Fruit fly (Drosophila melanogaster) whole organism, embryonic: Measurements from ENCODE around the gene mio.

Experiments
- Bteb2 ChIP-seq: fragments of 200-800 bp; sonication (Bioruptor generic); optimal IDR thresholded peaks from 2 replicates; lab custom pipeline; 2016; ENCODE audit warnings: missing biosample characterization, missing genetic modification characterization
- CG10565 ChIP-seq: fragments of 200-800 bp; sonication (Bioruptor generic); optimal IDR thresholded peaks from 3 replicates; lab custom pipeline; 2016; ENCODE audit warnings: missing biosample characterization, mild to moderate bottlenecking, missing genetic modification characterization
- CG11723 ChIP-seq: fragments of 200-800 bp; sonication (Bioruptor generic); optimal IDR thresholded peaks from 2 replicates; lab custom pipeline; 2017; ENCODE audit warnings: missing biosample characterization, mild to moderate bottlenecking, missing genetic modification characterization
- CG12155 ChIP-seq: fragments of 200-800 bp; sonication (Bioruptor generic); optimal IDR thresholded peaks from 3 replicates; lab custom pipeline; 2016; ENCODE audit warnings: missing biosample characterization, missing genetic modification characterization
- CG1233 ChIP-seq: fragments of 200-800 bp; sonication (Bioruptor generic); optimal IDR thresholded peaks from 4 replicates; lab custom pipeline; 2018; ENCODE audit warnings: missing biosample characterization, mild to moderate bottlenecking, missing genetic modification characterization
- CG12769 ChIP-seq: fragments of 200-800 bp; sonication (Bioruptor generic); optimal IDR thresholded peaks from 2 replicates; lab custom pipeline; 2019; ENCODE audit warnings: missing biosample characterization, mild to moderate bottlenecking, missing genetic modification characterization, moderate library complexity
- CG13424 ChIP-seq: fragments of 200-800 bp; sonication (Bioruptor generic); optimal IDR thresholded peaks from 2 replicates; lab custom pipeline; 2019; ENCODE audit warnings: missing biosample characterization, mild to moderate bottlenecking, missing genetic modification characterization, moderate library complexity
- CG13775 ChIP-seq: fragments of 200-800 bp; sonication (Bioruptor generic); optimal IDR thresholded peaks from 3 replicates; lab custom pipeline; 2017; ENCODE audit warnings: missing biosample characterization, mild to moderate bottlenecking, missing genetic modification characterization
- CG15514 ChIP-seq: fragments of 200-800 bp; sonication (Bioruptor generic); optimal IDR thresholded peaks from 3 replicates; lab custom pipeline; 2017; ENCODE audit warnings: missing biosample characterization, missing genetic modification characterization, mild to moderate bottlenecking, moderate library complexity, missing genetic modification reagents
- CG18011 ChIP-seq: fragments of 200-800 bp; sonication (Bioruptor generic); optimal IDR thresholded peaks from 2 replicates; lab custom pipeline; 2017; ENCODE audit warnings: missing biosample characterization, missing genetic modification characterization, mild to moderate bottlenecking, moderate library complexity, missing genotype
- CG3065 ChIP-seq: fragments of 200-800 bp; sonication (Bioruptor generic); optimal IDR thresholded peaks from 2 replicates; lab custom pipeline; 2016; ENCODE audit warnings: missing biosample characterization, missing genetic modification characterization
- CG31441 ChIP-seq: fragments of 200-800 bp; sonication (Bioruptor generic); IDR thresholded peaks from 2 replicates; pipeline ENCODE4 v1.3.6; 2022; ENCODE audit warnings: missing biosample characterization, missing genetic modification characterization
- CG3163 ChIP-seq: fragments of 200-800 bp; sonication (Bioruptor generic); optimal IDR thresholded peaks from 3 replicates; lab custom pipeline; 2016; ENCODE audit warnings: missing biosample characterization, missing genetic modification characterization
- CG4730 ChIP-seq: fragments of 200-800 bp; sonication (Bioruptor generic); IDR thresholded peaks from 2 replicates; pipeline ENCODE4 v1.3.6; 2022; ENCODE audit warnings: missing biosample characterization, missing genetic modification characterization
- CG6689 ChIP-seq: fragments of 200-800 bp; sonication (Bioruptor generic); IDR thresholded peaks from 2 replicates; pipeline ENCODE4 v1.3.6; 2022; ENCODE audit warnings: missing biosample characterization, missing genetic modification characterization
- CG7271 ChIP-seq: fragments of 200-800 bp; sonication (Bioruptor generic); optimal IDR thresholded peaks from 2 replicates; lab custom pipeline; 2018; ENCODE audit warnings: missing biosample characterization, mild to moderate bottlenecking, missing genetic modification characterization, moderate library complexity
- CoRest ChIP-seq: fragments of 200-800 bp; sonication (Bioruptor generic); optimal IDR thresholded peaks from 3 replicates; lab custom pipeline; 2018; ENCODE audit warnings: missing biosample characterization, mild to moderate bottlenecking, missing genetic modification characterization, moderate library complexity
- E2f2 ChIP-seq: fragments of 200-800 bp; sonication (Bioruptor generic); IDR thresholded peaks from 2 replicates; pipeline ENCODE4 v1.3.6; 2022; ENCODE audit warnings: missing biosample characterization, missing genetic modification characterization
- Eip74EF ChIP-seq, 2 experiments: fragments of 200-800 bp in 1 of 2; fragments of >200 bp in 1 of 2; sonication (Bioruptor generic) in 1 of 2; optimal IDR thresholded peaks; 2 replicates each; lab custom pipeline; 2017 to 2019; ENCODE audit warnings: missing biosample characterization in 2 of 2, missing genetic modification characterization in 2 of 2, mild to moderate bottlenecking in 1 of 2, moderate library complexity in 1 of 2
- HLH3B ChIP-seq: fragments of 200-800 bp; sonication (Bioruptor generic); IDR thresholded peaks from 2 replicates; pipeline ENCODE4 v1.3.6; 2022; ENCODE audit warnings: missing biosample characterization, missing genetic modification characterization
- Hmx ChIP-seq: fragments of 200-800 bp; sonication (Bioruptor generic); optimal IDR thresholded peaks from 2 replicates; lab custom pipeline; 2016; ENCODE audit warnings: missing biosample characterization, missing genetic modification characterization
- Lhr ChIP-seq: fragments of 200-800 bp; sonication (Bioruptor generic); optimal IDR thresholded peaks from 3 replicates; lab custom pipeline; 2017; ENCODE audit warnings: mild to moderate bottlenecking, missing biosample characterization, missing genetic modification reagents, missing genetic modification characterization
- Mrtf ChIP-seq: fragments of 200-800 bp; sonication (Bioruptor generic); IDR thresholded peaks from 3 replicates; pipeline ENCODE4 v1.3.6; 2022; ENCODE audit warnings: missing biosample characterization, missing genetic modification characterization
- Oli ChIP-seq: fragments of 200-800 bp; sonication (Bioruptor generic); optimal IDR thresholded peaks from 2 replicates; lab custom pipeline; 2018; ENCODE audit warnings: missing biosample characterization, mild to moderate bottlenecking, missing genetic modification characterization, moderate library complexity
- Stat92E ChIP-seq, 3 experiments: fragments of >200 bp in 2 of 3; fragments of 200-800 bp in 1 of 3; sonication (Bioruptor generic) in 1 of 3; optimal IDR thresholded peaks; 2 replicates each; lab custom pipeline; 2017 to 2019; ENCODE audit warnings: missing biosample characterization in 3 of 3, missing genetic modification characterization in 3 of 3, mild to moderate bottlenecking in 1 of 3, moderate library complexity in 1 of 3
- ab ChIP-seq: fragments of 200-800 bp; sonication (Bioruptor generic); optimal IDR thresholded peaks from 2 replicates; lab custom pipeline; 2016; ENCODE audit warnings: missing biosample characterization, missing genetic modification characterization
- amos ChIP-seq: fragments of 200-800 bp; sonication (Bioruptor generic); IDR thresholded peaks from 2 replicates; pipeline ENCODE4 v1.3.6; 2022; ENCODE audit warnings: missing biosample characterization, missing genetic modification characterization; ENCODE audit not compliant: partially characterized antibody
- ap ChIP-seq: fragments of 200-800 bp; sonication (Bioruptor generic); IDR thresholded peaks from 2 replicates; pipeline ENCODE4 v1.3.6; 2022; ENCODE audit warnings: missing biosample characterization, missing genetic modification characterization
- az2 ChIP-seq: fragments of 200-800 bp; sonication (Bioruptor generic); optimal IDR thresholded peaks from 3 replicates; lab custom pipeline; 2016; ENCODE audit warnings: missing biosample characterization, missing genetic modification characterization
- bcd ChIP-seq: fragments of 200-800 bp; sonication (Bioruptor generic); optimal IDR thresholded peaks from 2 replicates; lab custom pipeline; 2017; ENCODE audit warnings: missing biosample characterization, mild to moderate bottlenecking, missing genetic modification characterization
- dmrt11E ChIP-seq: fragments of 200-800 bp; sonication (Bioruptor generic); optimal IDR thresholded peaks from 3 replicates; lab custom pipeline; 2018; ENCODE audit warnings: missing biosample characterization, mild to moderate bottlenecking, missing genetic modification characterization, moderate library complexity
- eve ChIP-seq, 2 experiments: fragments of >200 bp; optimal IDR thresholded peaks; 2 replicates each; lab custom pipeline; 2017; ENCODE audit warnings: missing biosample characterization in 2 of 2, missing genetic modification characterization in 2 of 2
- ewg ChIP-seq: fragments of 200-800 bp; sonication (Bioruptor generic); optimal IDR thresholded peaks from 3 replicates; lab custom pipeline; 2017; ENCODE audit warnings: mild to moderate bottlenecking, missing biosample characterization, missing genetic modification reagents, missing genetic modification characterization
- exex ChIP-seq: fragments of 200-800 bp; sonication (Bioruptor generic); optimal IDR thresholded peaks from 4 replicates; lab custom pipeline; 2018; ENCODE audit warnings: missing biosample characterization, mild to moderate bottlenecking, missing genetic modification characterization, moderate library complexity
- fd96Cb ChIP-seq: fragments of 200-800 bp; sonication (Bioruptor generic); optimal IDR thresholded peaks from 2 replicates; lab custom pipeline; 2018; ENCODE audit warnings: missing biosample characterization, mild to moderate bottlenecking, missing genetic modification characterization, moderate library complexity
- ham ChIP-seq: fragments of 200-800 bp; sonication (Bioruptor generic); IDR thresholded peaks from 2 replicates; pipeline ENCODE4 v1.3.6; 2022; ENCODE audit warnings: missing biosample characterization, missing genetic modification characterization
- jumu ChIP-seq: fragments of 200-800 bp; sonication (Bioruptor generic); optimal IDR thresholded peaks from 3 replicates; lab custom pipeline; 2016; ENCODE audit warnings: missing biosample characterization, missing genetic modification characterization
- kni ChIP-seq: fragments of 200-800 bp; sonication (Bioruptor generic); optimal IDR thresholded peaks from 3 replicates; lab custom pipeline; 2017; ENCODE audit warnings: mild to moderate bottlenecking, missing biosample characterization, missing genetic modification reagents, missing genetic modification characterization
- lmd ChIP-seq: fragments of 200-800 bp; sonication (Bioruptor generic); IDR thresholded peaks from 2 replicates; pipeline ENCODE4 v1.3.6; 2022; ENCODE audit warnings: missing biosample characterization, missing genetic modification characterization
- maf-S ChIP-seq: fragments of 200-800 bp; sonication (Bioruptor generic); optimal IDR thresholded peaks from 2 replicates; lab custom pipeline; 2016; ENCODE audit warnings: missing biosample characterization, missing genetic modification characterization
- otp ChIP-seq: fragments of 200-800 bp; sonication (Bioruptor generic); IDR thresholded peaks from 3 replicates; pipeline ENCODE4, ENCODE4 v1.3.6; 2022; ENCODE audit warnings: missing biosample characterization, missing genetic modification characterization
- run ChIP-seq: fragments of 200-800 bp; sonication (Bioruptor generic); optimal IDR thresholded peaks from 3 replicates; lab custom pipeline; 2018; ENCODE audit warnings: missing biosample characterization, mild to moderate bottlenecking, missing genetic modification characterization
- schlank ChIP-seq: fragments of 200-800 bp; sonication (Bioruptor generic); optimal IDR thresholded peaks from 2 replicates; lab custom pipeline; 2018; ENCODE audit warnings: missing biosample characterization, mild to moderate bottlenecking, missing genetic modification characterization
- sens-2 ChIP-seq: fragments of 200-800 bp; sonication (Bioruptor generic); IDR thresholded peaks from 2 replicates; pipeline ENCODE4 v1.3.6; 2022; ENCODE audit warnings: missing biosample characterization, missing genetic modification characterization
- sqz ChIP-seq: fragments of 200-800 bp; sonication (Bioruptor generic); optimal IDR thresholded peaks from 3 replicates; lab custom pipeline; 2018; ENCODE audit warnings: missing biosample characterization, mild to moderate bottlenecking, missing genetic modification characterization
- tio ChIP-seq: fragments of 200-800 bp; sonication (Bioruptor generic); optimal IDR thresholded peaks from 2 replicates; lab custom pipeline; 2017; ENCODE audit warnings: missing biosample characterization, missing genetic modification characterization, inconsistent platforms
- vvl ChIP-seq: fragments of 200-800 bp; sonication (Bioruptor generic); IDR thresholded peaks from 2 replicates; pipeline ENCODE4 v1.3.6; 2022; ENCODE audit warnings: missing biosample characterization, missing genetic modification characterization
- wek ChIP-seq: fragments of 200-800 bp; sonication (Bioruptor generic); optimal IDR thresholded peaks from 3 replicates; lab custom pipeline; 2018; ENCODE audit warnings: missing biosample characterization, mild to moderate bottlenecking, missing genetic modification characterization, moderate library complexity
- wor ChIP-seq: fragments of 200-800 bp; sonication (Bioruptor generic); IDR thresholded peaks from 2 replicates; pipeline ENCODE4 v1.3.6; 2022; ENCODE audit warnings: missing biosample characterization, missing genetic modification characterization

mio gene

DNA sequence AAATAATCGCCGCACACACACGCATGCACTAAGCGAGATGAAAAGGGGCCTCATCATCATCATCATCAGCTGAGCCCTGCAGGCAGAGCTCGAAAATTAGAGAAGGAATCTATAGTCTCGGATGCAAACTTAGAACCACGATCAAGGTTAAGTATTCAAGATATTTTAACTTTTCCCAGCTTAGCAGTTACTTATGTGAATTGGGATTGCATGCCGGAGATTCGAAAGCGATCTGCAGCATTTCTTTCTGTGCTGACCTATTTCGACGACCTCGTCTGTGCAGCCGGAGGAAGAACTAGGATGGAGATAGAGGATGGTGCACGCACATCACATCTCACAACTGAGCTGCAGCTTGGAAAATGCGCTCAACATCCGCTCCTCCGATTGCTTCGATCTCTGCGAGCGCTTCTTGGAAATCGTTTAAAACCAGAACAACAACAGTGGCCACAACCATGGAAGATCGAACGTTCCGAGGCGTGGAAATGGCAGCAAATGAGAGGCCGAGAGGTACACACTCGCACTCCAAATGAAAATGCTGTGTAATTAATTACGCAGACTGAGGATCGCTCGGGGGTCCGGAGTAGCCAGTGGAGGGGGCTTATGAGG lies 34.3 kb upstream of the mio start (continued):
- TF ChIP-seq Stat92E (GFP tag; optimal IDR thresholded peaks at IDR 0.05; lab: Kevin White, UChicago) (peak in 1 of 3 experiments; percentile 94), CG15514 (GFP tag; lab: Kevin White, UChicago) (no peak), otp (GFP tag; lab: Robert Waterston, UW) (peak; percentile 86), Oli (peak; percentile 62), ab (GFP tag; lab: Kevin White, UChicago) (no peak), fd96Cb (tag; lab: Kevin White, UChicago) (peak; percentile 71), exex (no peak), ap (GFP tag; lab: Robert Waterston, UW) (no peak), ham (GFP tag; lab: Robert Waterston, UW) (no peak), CG11723 (peak; percentile 20), kni (GFP tag; lab: Kevin White, UChicago) (peak; percentile 20), vvl (GFP tag; lab: Robert Waterston, UW) (peak; percentile 75), schlank (tag; lab: Kevin White, UChicago) (no peak), lmd (GFP tag; lab: Robert Waterston, UW) (no peak), wor (GFP tag; lab: Robert Waterston, UW) (no peak), CG6689 (peak; percentile 79), CG12769 (tag; lab: Kevin White, UChicago) (no peak), CG31441 (GFP tag; lab: Robert Waterston, UW) (peak; percentile 81), sens-2 (peak; percentile 68; the same call in 1 of the 2 replicates), bcd (GFP tag; lab: Kevin White, UChicago) (peak; percentile 34), ewg (GFP tag; lab: Kevin White, UChicago) (no peak), CG3163 (GFP tag; lab: Kevin White, UChicago) (no peak), sqz (peak; percentile 36), Hmx (GFP tag; lab: Kevin White, UChicago) (no peak), Lhr (peak; percentile 35), CG18011 (GFP tag; lab: Kevin White, UChicago) (no peak), Eip74EF (GFP tag; optimal IDR thresholded peaks at IDR 0.05; lab: Kevin White, UChicago) (no peak), HLH3B (GFP tag; lab: Robert Waterston, UW) (no peak; the same call in 1 of the 2 replicates), CG13775 (peak; percentile 72), CG1233 (peak; percentile 62), run (tag; lab: Kevin White, UChicago) (no peak), Mrtf (GFP tag; lab: Robert Waterston, UW) (0 out of 3 replicates have a peak, but pooled peaks have one; percentile 23), CG7271 (no peak), az2 (GFP tag; lab: Kevin White, UChicago) (peak; percentile 51), wek (no peak), Bteb2 (GFP tag; lab: Kevin White, UChicago) (no peak), eve (GFP tag; optimal IDR thresholded peaks at IDR 0.05; lab: Kevin White, UChicago) (peak in 1 of 2 experiments; percentile 59), amos (no peak), CoRest (peak; percentile 33), CG4730 (peak; percentile 44; the same call in 1 of the 2 replicates), jumu (peak; percentile 75), CG10565 (GFP tag; lab: Kevin White, UChicago) (peak; percentile 8), CG12155 (peak; percentile 41), tio (GFP tag; lab: Kevin White, UChicago) (peak; percentile 32), E2f2 (GFP tag; lab: Robert Waterston, UW) (0 out of 2 replicates have a peak, but pooled peaks have one; percentile 27), CG13424 (tag; lab: Kevin White, UChicago) (peak; percentile 45), dmrt11E (peak; percentile 97), maf-S (GFP tag; lab: Kevin White, UChicago) (no peak), CG3065 (peak; percentile 39)
